Fruit fly (Drosophila melanogaster) whole organism: ENCODE data around the gene CG2124.

ENCODE experiments used
- CG8478 ChIP-seq: fragments of >200 bp; optimal IDR thresholded peaks from 2 replicates; lab custom pipeline; 2018; ENCODE audit warnings: inconsistent platforms
- Dll ChIP-seq: fragments of >200 bp; optimal IDR thresholded peaks from 2 replicates; lab custom pipeline; 2017
- EcR ChIP-seq, 2 experiments: fragments of >200 bp; optimal IDR thresholded peaks; 2 replicates each; lab custom pipeline; 2017; ENCODE audit warnings: missing biosample characterization in 2 of 2, missing genetic modification characterization in 2 of 2, missing genetic modification reagents in 2 of 2
- pan ChIP-seq: fragments of >200 bp; optimal IDR thresholded peaks from 2 replicates; lab custom pipeline; 2017
- psq ChIP-seq: fragments of >200 bp; optimal IDR thresholded peaks from 2 replicates; lab custom pipeline; 2017
- usp ChIP-seq: fragments of >200 bp; optimal IDR thresholded peaks from 2 replicates; lab custom pipeline; 2017; ENCODE audit warnings: missing biosample characterization, missing genetic modification characterization, mixed read lengths

CG2124 gene

dm6 chrX:10595813-10596212 is at the start of gene CG2124, which contains the start of gene Hmr:
TSS of gene CG2124 (plus strand) at chrX:10596122.
TSS of gene Hmr (minus strand) at chrX:10595855.
- TF ChIP-seq Dll, result no peak
- no peak for TF ChIP-seq CG8478
- no peak for TF ChIP-seq usp (GFP tag; lab: Kevin White, UChicago)
- no peak for TF ChIP-seq psq (lab: Kevin White, UChicago)
- no peak for TF ChIP-seq pan (lab: Kevin White, UChicago)
- TF ChIP-seq EcR (GFP tag; optimal IDR thresholded peaks at IDR 0.05; lab: Kevin White, UChicago), result no peak

- peak; percentile 96 for TF ChIP-seq Dll
- TF ChIP-seq EcR (GFP tag; optimal IDR thresholded peaks at IDR 0.05; lab: Kevin White, UChicago), result no peak
- TF ChIP-seq psq (lab: Kevin White, UChicago), result no peak
- no peak for TF ChIP-seq CG8478
Measured at dm6 chrX:10546631-10547030, 49.3 kb upstream of the CG2124 start.

- TF ChIP-seq usp (GFP tag; lab: Kevin White, UChicago), result no peak
- no peak for TF ChIP-seq Dll
- no peak for TF ChIP-seq pan (lab: Kevin White, UChicago)
- TF ChIP-seq EcR (GFP tag; optimal IDR thresholded peaks at IDR 0.05; lab: Kevin White, UChicago), result no peak
- no peak for TF ChIP-seq psq (lab: Kevin White, UChicago)
- TF ChIP-seq CG8478, result no peak
Measured at dm6 chrX:10547070-10547856, 48.7 kb upstream of the CG2124 start.

dm6 chrX:10547857-10548135 is 48.1 kb upstream of the CG2124 start:
- TF ChIP-seq usp (GFP tag; lab: Kevin White, UChicago), result no peak
- TF ChIP-seq Dll, result no peak
- TF ChIP-seq CG8478, result no peak
- no peak for TF ChIP-seq pan (lab: Kevin White, UChicago)
- no peak for TF ChIP-seq psq (lab: Kevin White, UChicago)
- no peak for TF ChIP-seq EcR (GFP tag; optimal IDR thresholded peaks at IDR 0.05; lab: Kevin White, UChicago)

- no peak for TF ChIP-seq Dll
- TF ChIP-seq CG8478, result no peak
- TF ChIP-seq usp (GFP tag; lab: Kevin White, UChicago), result no peak
- no peak for TF ChIP-seq pan (lab: Kevin White, UChicago)
- no peak for TF ChIP-seq EcR (GFP tag; optimal IDR thresholded peaks at IDR 0.05; lab: Kevin White, UChicago)
- TF ChIP-seq psq (lab: Kevin White, UChicago), result no peak
Measured at dm6 chrX:10549050-10549449, 46.9 kb upstream of the CG2124 start.

- TF ChIP-seq EcR (GFP tag; optimal IDR thresholded peaks at IDR 0.05; lab: Kevin White, UChicago), result no peak
- TF ChIP-seq psq (lab: Kevin White, UChicago), result no peak
- no peak for TF ChIP-seq usp (GFP tag; lab: Kevin White, UChicago)
- TF ChIP-seq Dll, result no peak
- no peak for TF ChIP-seq CG8478
- TF ChIP-seq pan (lab: Kevin White, UChicago), result no peak
Measured at dm6 chrX:10557432-10557831, 38.5 kb upstream of the CG2124 start.

dm6 chrX:10558060-10558459 is 37.9 kb upstream of the CG2124 start:
- TF ChIP-seq psq (lab: Kevin White, UChicago), result no peak
- no peak for TF ChIP-seq Dll
- TF ChIP-seq usp (GFP tag; lab: Kevin White, UChicago), result no peak

dm6 chrX:10561433-10561832 is 34.5 kb upstream of the CG2124 start:
- TF ChIP-seq pan (lab: Kevin White, UChicago) (no peak), psq (lab: Kevin White, UChicago) (no peak), Dll (no peak), CG8478 (no peak), usp (GFP tag; lab: Kevin White, UChicago) (no peak), EcR (GFP tag; optimal IDR thresholded peaks at IDR 0.05; lab: Kevin White, UChicago) (no peak)

dm6 chrX:10564145-10564544 is 31.8 kb upstream of the CG2124 start:
- no peak for TF ChIP-seq usp (GFP tag; lab: Kevin White, UChicago)
- no peak for TF ChIP-seq CG8478
- TF ChIP-seq pan (lab: Kevin White, UChicago), result no peak
- no peak for TF ChIP-seq Dll
- no peak for TF ChIP-seq EcR (GFP tag; optimal IDR thresholded peaks at IDR 0.05; lab: Kevin White, UChicago)
- TF ChIP-seq psq (lab: Kevin White, UChicago), result no peak

dm6 chrX:10566491-10566890 is 29.4 kb upstream of the CG2124 start, which contains the start of gene CG15296:
TSS of gene CG15296 (minus strand) at chrX:10566591.
- TF ChIP-seq pan (lab: Kevin White, UChicago) (no peak), CG8478 (no peak), usp (GFP tag; lab: Kevin White, UChicago) (no peak), Dll (no peak), psq (lab: Kevin White, UChicago) (no peak), EcR (GFP tag; optimal IDR thresholded peaks at IDR 0.05; lab: Kevin White, UChicago) (no peak)

- no peak for TF ChIP-seq Dll
- TF ChIP-seq usp (GFP tag; lab: Kevin White, UChicago), result no peak
- TF ChIP-seq pan (lab: Kevin White, UChicago), result no peak
- TF ChIP-seq EcR (GFP tag; optimal IDR thresholded peaks at IDR 0.05; lab: Kevin White, UChicago), result no peak
- no peak for TF ChIP-seq psq (lab: Kevin White, UChicago)
Measured at dm6 chrX:10570142-10570756, 25.7 kb upstream of the CG2124 start.

dm6 chrX:10573554-10573953 is 22.4 kb upstream of the CG2124 start:
- TF ChIP-seq CG8478 (no peak), EcR (GFP tag; optimal IDR thresholded peaks at IDR 0.05; lab: Kevin White, UChicago) (no peak), psq (lab: Kevin White, UChicago) (no peak), pan (lab: Kevin White, UChicago) (no peak), usp (GFP tag; lab: Kevin White, UChicago) (no peak), Dll (no peak)
